Worm (Caenorhabditis elegans) whole organism, L4 larva: ENCODE results near the gene hst-2.

Experiments
- F10B5.3 ChIP-seq: sonication (generic microtip); optimal IDR thresholded peaks from 2 replicates; lab custom pipeline; 2016; ENCODE audit warnings: mild to moderate bottlenecking, missing genetic modification characterization, missing compliant biosample characterization
- F26F4.8 ChIP-seq: fragments of 200-800 bp; sonication (Bioruptor generic); conservative IDR thresholded peaks from 2 replicates; pipeline ENCODE4 v1.3.6; 2022; ENCODE audit warnings: missing genetic modification characterization, missing compliant biosample characterization
- Y48G9A.11 ChIP-seq: fragments of 200-800 bp; sonication (Bioruptor generic); IDR thresholded peaks from 2 replicates; pipeline ENCODE4 v1.3.6; 2022; ENCODE audit warnings: missing genetic modification reagents, missing genetic modification characterization, missing compliant biosample characterization
- Y5F2A.4 ChIP-seq: fragments of 200-800 bp; sonication (Bioruptor generic); optimal IDR thresholded peaks from 2 replicates; lab custom pipeline; 2018; ENCODE audit warnings: mild to moderate bottlenecking, missing genetic modification characterization, missing compliant biosample characterization
- Y75B8A.6 ChIP-seq: fragments of 200-800 bp; sonication (Bioruptor generic); IDR thresholded peaks from 2 replicates; pipeline ENCODE4 v1.3.6; 2022; ENCODE audit warnings: missing genetic modification reagents, missing genetic modification characterization, missing compliant biosample characterization
- arid-1 ChIP-seq: fragments of 200-800 bp; sonication (Bioruptor generic); conservative IDR thresholded peaks from 2 replicates; pipeline ENCODE4 v1.3.6; 2022; ENCODE audit warnings: missing genetic modification reagents, missing genetic modification characterization, missing compliant biosample characterization
- ceh-32 ChIP-seq: sonication (generic microtip); optimal IDR thresholded peaks from 2 replicates; lab custom pipeline; 2016; ENCODE audit warnings: mild to moderate bottlenecking, missing genetic modification characterization, missing compliant biosample characterization; ENCODE audit not compliant: poor library complexity
- daf-12 ChIP-seq: fragments of 150-350 bp; optimal IDR thresholded peaks from 2 replicates; lab custom pipeline; 2014; ENCODE audit warnings: missing biosample characterization, missing genetic modification reagents, missing genetic modification characterization
- daf-16 ChIP-seq, 3 experiments: sonication (generic microtip); optimal IDR thresholded peaks; 2 replicates each; lab custom pipeline; 2016 to 2017; ENCODE audit warnings: missing genetic modification characterization in 3 of 3, missing genetic modification reagents in 3 of 3, mild to moderate bottlenecking in 2 of 3, missing compliant biosample characterization in 2 of 3, missing biosample characterization in 1 of 3, moderate library complexity in 1 of 3
- daf-8 ChIP-seq: fragments of 200-800 bp; sonication (Bioruptor generic); IDR thresholded peaks from 2 replicates; pipeline ENCODE4 v1.3.6; 2022; ENCODE audit warnings: missing genetic modification characterization, missing compliant biosample characterization
- dmd-6 ChIP-seq: fragments of 200-800 bp; sonication (Bioruptor generic); IDR thresholded peaks from 2 replicates; pipeline ENCODE4 v1.3.6; 2022; ENCODE audit warnings: missing genetic modification reagents, missing genetic modification characterization, missing compliant biosample characterization
- dpl-1 ChIP-seq: fragments of 150-350 bp; optimal IDR thresholded peaks from 2 replicates; lab custom pipeline; 2014; ENCODE audit warnings: missing biosample characterization, missing genetic modification reagents, missing genetic modification characterization
- dve-1 ChIP-seq: sonication (generic microtip); optimal IDR thresholded peaks from 2 replicates; lab custom pipeline; 2017; ENCODE audit warnings: antibody characterized with exemption, mild to moderate bottlenecking, missing genetic modification characterization, missing compliant biosample characterization; ENCODE audit not compliant: insufficient read depth
- egl-27 ChIP-seq: sonication (generic microtip); optimal IDR thresholded peaks from 3 replicates; lab custom pipeline; 2017; ENCODE audit warnings: missing biosample characterization, missing genetic modification reagents, missing genetic modification characterization
- egl-43 ChIP-seq: fragments of 200-800 bp; sonication (Bioruptor generic); IDR thresholded peaks from 2 replicates; pipeline ENCODE4 v1.3.6; 2022; ENCODE audit warnings: missing genetic modification reagents, missing genetic modification characterization, missing compliant biosample characterization
- fkh-10 ChIP-seq: fragments of 150-350 bp; optimal IDR thresholded peaks from 2 replicates; lab custom pipeline; 2014; ENCODE audit warnings: missing biosample characterization, missing genetic modification reagents, missing genetic modification characterization
- fos-1 ChIP-seq: fragments of 150-350 bp; optimal IDR thresholded peaks from 2 replicates; lab custom pipeline; 2014; ENCODE audit warnings: missing biosample characterization, missing genetic modification characterization
- gei-8 ChIP-seq: fragments of 200-800 bp; sonication (Bioruptor generic); optimal IDR thresholded peaks from 2 replicates; lab custom pipeline; 2018; ENCODE audit warnings: mild to moderate bottlenecking, missing genetic modification characterization, missing compliant biosample characterization
- hif-1 ChIP-seq, 2 experiments: sonication (generic microtip); optimal IDR thresholded peaks; 2 replicates each; lab custom pipeline; 2016 to 2017; ENCODE audit warnings: missing compliant biosample characterization in 2 of 2, missing genetic modification characterization in 2 of 2, missing genetic modification reagents in 2 of 2, missing genotype in 2 of 2, mild to moderate bottlenecking in 1 of 2
- hlh-11 ChIP-seq: fragments of 200-800 bp; sonication (Bioruptor generic); optimal IDR thresholded peaks from 2 replicates; lab custom pipeline; 2018; ENCODE audit warnings: mild to moderate bottlenecking, missing genetic modification characterization, missing compliant biosample characterization
- hlh-30 ChIP-seq: sonication (generic microtip); optimal IDR thresholded peaks from 2 replicates; lab custom pipeline; 2017; ENCODE audit warnings: antibody characterized with exemption, mild to moderate bottlenecking, missing genetic modification characterization, missing compliant biosample characterization; ENCODE audit not compliant: insufficient read depth
- hmg-1.1 ChIP-seq: fragments of 200-800 bp; sonication (Bioruptor generic); IDR thresholded peaks from 2 replicates; pipeline ENCODE4 v1.3.6; 2022; ENCODE audit warnings: missing genetic modification reagents, missing genetic modification characterization, missing compliant biosample characterization
- lin-13 ChIP-seq: fragments of 150-350 bp; optimal IDR thresholded peaks from 2 replicates; lab custom pipeline; 2014; ENCODE audit warnings: missing biosample characterization, missing genetic modification reagents, missing genetic modification characterization
- lsy-2 ChIP-seq, 2 experiments: fragments of 150-350 bp in 1 of 2; sonication (generic microtip) in 1 of 2; optimal IDR thresholded peaks; 2 replicates each; lab custom pipeline; 2014 to 2017; ENCODE audit warnings: missing biosample characterization in 2 of 2, missing genetic modification characterization in 2 of 2
- mdl-1 ChIP-seq, 2 experiments: fragments of 150-350 bp in 1 of 2; sonication (generic microtip) in 1 of 2; optimal IDR thresholded peaks; 2 replicates each; lab custom pipeline; 2014 to 2017; ENCODE audit warnings: missing biosample characterization in 2 of 2, missing genetic modification characterization in 2 of 2
- mdt-29 ChIP-seq: fragments of 200-800 bp; sonication (Bioruptor generic); IDR thresholded peaks from 2 replicates; pipeline ENCODE4 v1.3.6; 2022; ENCODE audit warnings: missing genetic modification reagents, missing genetic modification characterization, missing compliant biosample characterization
- mes-2 ChIP-seq: sonication (generic microtip); optimal IDR thresholded peaks from 2 replicates; lab custom pipeline; 2016; ENCODE audit warnings: missing genotype, mild to moderate bottlenecking, missing genetic modification characterization, missing compliant biosample characterization; ENCODE audit not compliant: poor library complexity, severe bottlenecking
- mxl-3 ChIP-seq: fragments of 200-800 bp; sonication (Bioruptor generic); optimal IDR thresholded peaks from 2 replicates; lab custom pipeline; 2018; ENCODE audit warnings: mild to moderate bottlenecking, missing genetic modification characterization, missing compliant biosample characterization
- nhr-11 ChIP-seq: fragments of 150-350 bp; optimal IDR thresholded peaks from 2 replicates; lab custom pipeline; 2014; ENCODE audit warnings: missing biosample characterization, missing genetic modification characterization
- nhr-111 ChIP-seq: fragments of 200-800 bp; sonication (Bioruptor generic); optimal IDR thresholded peaks from 2 replicates; lab custom pipeline; 2018; ENCODE audit warnings: mild to moderate bottlenecking, missing genetic modification characterization, missing compliant biosample characterization
- nhr-28 ChIP-seq: fragments of 150-350 bp; optimal IDR thresholded peaks from 2 replicates; lab custom pipeline; 2014; ENCODE audit warnings: missing biosample characterization, missing genetic modification characterization
- nhr-41 ChIP-seq: fragments of 200-800 bp; sonication (Bioruptor generic); IDR thresholded peaks from 2 replicates; pipeline ENCODE4 v1.3.6; 2022; ENCODE audit warnings: missing genetic modification reagents, missing genetic modification characterization, missing compliant biosample characterization
- nhr-42 ChIP-seq: fragments of 200-800 bp; sonication (Bioruptor generic); IDR thresholded peaks from 2 replicates; pipeline ENCODE4 v1.3.6; 2022; ENCODE audit warnings: missing genetic modification characterization, missing compliant biosample characterization
- nhr-48 ChIP-seq: sonication (generic microtip); optimal IDR thresholded peaks from 2 replicates; lab custom pipeline; 2016; ENCODE audit warnings: mild to moderate bottlenecking, missing genetic modification characterization, missing compliant biosample characterization
- nhr-6 ChIP-seq: fragments of 150-350 bp; optimal IDR thresholded peaks from 2 replicates; lab custom pipeline; 2014; ENCODE audit warnings: missing biosample characterization, missing genetic modification characterization
- nhr-76 ChIP-seq: fragments of 150-350 bp; optimal IDR thresholded peaks from 2 replicates; lab custom pipeline; 2014; ENCODE audit warnings: missing biosample characterization, missing genetic modification characterization
- php-3 ChIP-seq: fragments of 200-800 bp; sonication (Bioruptor generic); IDR thresholded peaks from 2 replicates; pipeline ENCODE4 v1.3.6; 2022; ENCODE audit warnings: missing genetic modification reagents, missing genetic modification characterization, missing compliant biosample characterization
- saeg-2 ChIP-seq: fragments of 200-800 bp; sonication (Bioruptor generic); IDR thresholded peaks from 2 replicates; pipeline ENCODE4 v1.3.6; 2022; ENCODE audit warnings: missing genetic modification reagents, missing genetic modification characterization, missing compliant biosample characterization
- skn-1 ChIP-seq: fragments of 150-350 bp; optimal IDR thresholded peaks from 2 replicates; lab custom pipeline; 2014; ENCODE audit warnings: missing biosample characterization, missing genetic modification characterization
- snpc-4 ChIP-seq: fragments of 150-350 bp; optimal IDR thresholded peaks from 2 replicates; lab custom pipeline; 2014; ENCODE audit warnings: missing biosample characterization, missing genetic modification characterization
- spr-1 ChIP-seq: sonication (generic microtip); optimal IDR thresholded peaks from 2 replicates; lab custom pipeline; 2016; ENCODE audit warnings: mild to moderate bottlenecking, missing genetic modification characterization, missing compliant biosample characterization
- spr-3 ChIP-seq: fragments of 200-800 bp; sonication (Bioruptor generic); optimal IDR thresholded peaks from 2 replicates; lab custom pipeline; 2018; ENCODE audit warnings: mild to moderate bottlenecking, missing genetic modification characterization, missing compliant biosample characterization
- tag-97 ChIP-seq: fragments of 200-800 bp; sonication (Bioruptor generic); IDR thresholded peaks from 2 replicates; pipeline ENCODE4 v1.3.6; 2022; ENCODE audit warnings: missing genetic modification characterization, missing compliant biosample characterization
- tra-1 ChIP-seq: fragments of 200-800 bp; sonication (Bioruptor generic); IDR thresholded peaks from 2 replicates; pipeline ENCODE4 v1.3.6; 2022; ENCODE audit warnings: missing genetic modification reagents, missing genetic modification characterization, missing compliant biosample characterization
- unc-62 ChIP-seq, 3 experiments: fragments of 150-350 bp in 1 of 3; sonication (generic microtip); optimal IDR thresholded peaks in 2 of 3; peaks in 1 of 3; 1 replicate in 1 of 3; 2 replicates in 2 of 3; lab custom pipeline; 2014 to 2017; ENCODE audit warnings: missing biosample characterization in 3 of 3, missing genetic modification characterization in 3 of 3, missing genetic modification reagents in 3 of 3, missing genotype in 1 of 3
- zag-1 ChIP-seq: fragments of 150-350 bp; optimal IDR thresholded peaks from 2 replicates; lab custom pipeline; 2014; ENCODE audit warnings: missing biosample characterization, missing genetic modification characterization
- zfp-2 ChIP-seq: sonication (generic microtip); optimal IDR thresholded peaks from 2 replicates; lab custom pipeline; 2016; ENCODE audit warnings: mild to moderate bottlenecking, missing genetic modification characterization, missing compliant biosample characterization
- zfp-3 ChIP-seq: fragments of 200-800 bp; sonication (Bioruptor generic); conservative IDR thresholded peaks from 2 replicates; pipeline ENCODE4 v1.3.6; 2022; ENCODE audit warnings: missing genetic modification reagents, missing genetic modification characterization, missing compliant biosample characterization
- ztf-7 ChIP-seq: fragments of 150-350 bp; optimal IDR thresholded peaks from 2 replicates; lab custom pipeline; 2014; ENCODE audit warnings: missing biosample characterization, missing genetic modification characterization

Gene hst-2

DNA sequence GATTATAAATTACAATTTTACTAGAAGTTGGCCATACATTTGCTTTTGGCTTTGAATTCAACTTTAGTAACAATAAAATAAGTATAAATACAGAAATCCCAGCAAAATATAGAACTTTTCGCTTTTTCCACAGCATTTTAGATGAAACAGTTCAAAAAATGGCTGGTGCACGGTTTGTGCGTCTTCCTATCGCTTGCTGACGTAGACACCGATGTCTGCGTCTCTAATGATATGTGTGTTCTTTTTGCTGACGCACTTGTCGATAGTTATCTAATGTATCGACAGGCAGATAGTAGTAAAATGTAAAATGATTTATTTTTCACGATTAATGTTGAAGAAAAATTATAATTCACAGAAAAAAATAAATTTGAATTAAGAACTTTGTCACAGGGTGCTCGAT lies at the start of gene hst-2:
Gene hst-2 (minus strand): TSS at position 203 of the 400 bp plus-strand sequence.
- TF ChIP-seq dve-1 (peak; percentile 96), nhr-11 (peak; percentile 74), nhr-48 (peak; percentile 78), F10B5.3 (tag; lab: Kevin White, UChicago) (peak; percentile 86), mdl-1 (tag; optimal IDR thresholded peaks at IDR 0.05; lab: Kevin White, UChicago) (peak in 1 of 2 experiments; percentile 38), spr-3 (peak; percentile 56), lsy-2 (tag; optimal IDR thresholded peaks at IDR 0.05; lab: Kevin White, UChicago) (peak in 1 of 2 experiments; percentile 92), zfp-3 (GFP tag; lab: Robert Waterston, UW) (peak; percentile 66; the same call in 1 of the 2 replicates), dpl-1 (peak; percentile 76), nhr-111 (GFP tag; lab: Kevin White, UChicago) (no peak), ceh-32 (tag; lab: Kevin White, UChicago) (peak; percentile 43), snpc-4 (tag; lab: Kevin White, UChicago) (no peak), hlh-11 (tag; lab: Kevin White, UChicago) (peak; percentile 89), saeg-2 (GFP tag; lab: Robert Waterston, UW) (peak; percentile 70), Y5F2A.4 (no peak), nhr-41 (GFP tag; lab: Robert Waterston, UW) (no peak), nhr-28 (tag; lab: Kevin White, UChicago) (peak; percentile 71), lin-13 (peak; percentile 58), fos-1 (tag; lab: Kevin White, UChicago) (no peak), dmd-6 (peak; percentile 87), nhr-42 (GFP tag; lab: Robert Waterston, UW) (peak; percentile 80), hlh-30 (tag; lab: Kevin White, UChicago) (peak; percentile 76), egl-27 (no peak), hmg-1.1 (peak; percentile 89), fkh-10 (peak; percentile 59), egl-43 (GFP tag; lab: Robert Waterston, UW) (peak; percentile 66; the same call in 1 of the 2 replicates), nhr-76 (tag; lab: Kevin White, UChicago) (no peak), Y48G9A.11 (GFP tag; lab: Robert Waterston, UW) (no peak), mxl-3 (GFP tag; lab: Kevin White, UChicago) (peak; percentile 45), zag-1 (no peak), daf-8 (GFP tag; lab: Robert Waterston, UW) (no peak), gei-8 (no peak), arid-1 (GFP tag; lab: Robert Waterston, UW) (peak; percentile 73), hif-1 (tag; optimal IDR thresholded peaks at IDR 0.05; lab: Kevin White, UChicago) (peak in 1 of 2 experiments; percentile 52), tag-97 (GFP tag; lab: Robert Waterston, UW) (no peak), daf-16 (GFP tag; optimal IDR thresholded peaks at IDR 0.05; lab: Kevin White, UChicago) (peak; percentile 18 to 70), daf-16 (tag; optimal IDR thresholded peaks at IDR 0.05; lab: Kevin White, UChicago) (peak; percentile 61), tra-1 (peak; percentile 80; the same call in 1 of the 2 replicates), php-3 (GFP tag; lab: Robert Waterston, UW) (peak; percentile 81), unc-62 (GFP tag; optimal IDR thresholded peaks at IDR 0.05 in 1 of 2; lab: Kevin White, UChicago) (peak in 1 of 2 experiments; percentile 98), unc-62 (tag; optimal IDR thresholded peaks at IDR 0.05; lab: Kevin White, UChicago) (no peak), daf-12 (tag; lab: Kevin White, UChicago) (no peak), nhr-6 (tag; lab: Kevin White, UChicago) (peak; percentile 56), zfp-2 (tag; lab: Kevin White, UChicago) (no peak), mes-2 (peak; percentile 90), spr-1 (tag; lab: Kevin White, UChicago) (peak; percentile 79), mdt-29 (GFP tag; lab: Robert Waterston, UW) (peak; percentile 68; the same call in 1 of the 2 replicates), skn-1 (tag; lab: Kevin White, UChicago) (no peak), F26F4.8 (GFP tag; lab: Robert Waterston, UW) (no peak), ztf-7 (tag; lab: Kevin White, UChicago) (peak; percentile 79), Y75B8A.6 (no peak)
